Worm (Caenorhabditis elegans): ENCODE results near the gene C06A6.2.

- TF ChIP-seq skn-1 (tag; optimal IDR thresholded peaks at IDR 0.05): no peak
- no peak for TF ChIP-seq daf-12 (tag; optimal IDR thresholded peaks at IDR 0.05)
- TF ChIP-seq unc-39 (tag; optimal IDR thresholded peaks at IDR 0.05): no peak
- TF ChIP-seq jun-1 (tag; optimal IDR thresholded peaks at IDR 0.05): no peak
- TF ChIP-seq ZK546.5 (tag; optimal IDR thresholded peaks at IDR 0.05): no peak
- no peak for TF ChIP-seq snpc-4 (tag; optimal IDR thresholded peaks at IDR 0.05)
- TF ChIP-seq elt-3 (tag; optimal IDR thresholded peaks at IDR 0.05): no peak
- TF ChIP-seq pha-4 (tag; optimal IDR thresholded peaks at IDR 0.05): no peak
- TF ChIP-seq ztf-4 (tag; optimal IDR thresholded peaks at IDR 0.05): no peak
- no peak for TF ChIP-seq unc-62 (GFP tag; optimal IDR thresholded peaks at IDR 0.05)
- TF ChIP-seq aly-2 (tag; optimal IDR thresholded peaks at IDR 0.05): no peak
- TF ChIP-seq zag-1 (tag; optimal IDR thresholded peaks at IDR 0.05): no peak
Measured at ce11 chrIV:7851291-7851690, 4.9 kb downstream of the C06A6.2 start.
